Worm (Caenorhabditis elegans): ENCODE measurements around the gene Y57G11C.1131.

- TF ChIP-seq nhr-11 (tag; optimal IDR thresholded peaks at IDR 0.05) (no peak), unc-55 (GFP tag; optimal IDR thresholded peaks at IDR 0.05) (no peak), ttx-3 (tag; optimal IDR thresholded peaks at IDR 0.05) (no peak), npax-4 (tag; optimal IDR thresholded peaks at IDR 0.05) (no peak)
Observed at ce11 chrIV:14894339-14894738, 38.4 kb upstream of the Y57G11C.1131 start.

All from whole organism, late embryonic.